Fruit fly (Drosophila melanogaster) whole organism, embryonic: ENCODE results near the gene Mst89B.

Experiments
- CG15269 ChIP-seq: fragments of 200-800 bp; sonication (Bioruptor generic); optimal IDR thresholded peaks from 2 replicates; lab custom pipeline; 2018; ENCODE audit warnings: missing biosample characterization, mild to moderate bottlenecking, missing genetic modification characterization, moderate library complexity
- Gug ChIP-seq: fragments of 200-800 bp; sonication (Bioruptor generic); IDR thresholded peaks from 4 replicates; pipeline ENCODE4 v1.3.6; 2022; ENCODE audit warnings: missing biosample characterization, missing genetic modification characterization
- gsb-n ChIP-seq: fragments of 200-800 bp; sonication (Bioruptor generic); optimal IDR thresholded peaks from 3 replicates; lab custom pipeline; 2018; ENCODE audit warnings: missing biosample characterization, mild to moderate bottlenecking, missing genetic modification characterization
- kni ChIP-seq: fragments of 200-800 bp; sonication (Bioruptor generic); optimal IDR thresholded peaks from 3 replicates; lab custom pipeline; 2017; ENCODE audit warnings: mild to moderate bottlenecking, missing biosample characterization, missing genetic modification reagents, missing genetic modification characterization
- slp2 ChIP-seq: fragments of 200-800 bp; sonication (Bioruptor generic); optimal IDR thresholded peaks from 2 replicates; lab custom pipeline; 2016; ENCODE audit warnings: missing biosample characterization, missing genetic modification characterization

- no peak for TF ChIP-seq CG15269 (tag; lab: Kevin White, UChicago)
- TF ChIP-seq Gug (GFP tag; lab: Robert Waterston, UW), result no peak
- no peak for TF ChIP-seq kni (GFP tag; lab: Kevin White, UChicago)
- no peak for TF ChIP-seq gsb-n
- no peak for TF ChIP-seq slp2 (GFP tag; lab: Kevin White, UChicago)
Measured at dm6 chr3R:16241822-16242221, 25.0 kb upstream of the Mst89B start.
